Fruit fly (Drosophila melanogaster): ENCODE results near the gene Hcf.

Hcf gene

dm6 chr4:406843-407242, 47.1 kb downstream of the Hcf start (continued):
- no peak for TF ChIP-seq CG16779 (GFP tag; IDR thresholded peaks at IDR 0.05)
- TF ChIP-seq lilli (GFP tag; optimal IDR thresholded peaks at IDR 0.05) = peak; percentile 24
- no peak for TF ChIP-seq CG5180 (GFP tag; optimal IDR thresholded peaks at IDR 0.05)
- TF ChIP-seq Sry-β (GFP tag; optimal IDR thresholded peaks at IDR 0.05) = no peak
- no peak for TF ChIP-seq disco-r (GFP tag; optimal IDR thresholded peaks at IDR 0.05)
- TF ChIP-seq CG3838 (GFP tag; optimal IDR thresholded peaks at IDR 0.05) = no peak
- no peak for TF ChIP-seq CG14667 (GFP tag; IDR thresholded peaks at IDR 0.05)
- no peak for TF ChIP-seq CG5953 (GFP tag; IDR thresholded peaks at IDR 0.05)
- TF ChIP-seq CG11695 (GFP tag; IDR thresholded peaks at IDR 0.05) = no peak
- TF ChIP-seq Sox100B (GFP tag; optimal IDR thresholded peaks at IDR 0.05) = no peak
- no peak for TF ChIP-seq GATAe (GFP tag; conservative IDR thresholded peaks at IDR 0.05)
- no peak for TF ChIP-seq sna (GFP tag; IDR thresholded peaks at IDR 0.05; ENCODE audit: partially characterized antibody)
- TF ChIP-seq CG12219 (GFP tag; optimal IDR thresholded peaks at IDR 0.05) = no peak
- no peak for TF ChIP-seq zfh2 (GFP tag; optimal IDR thresholded peaks at IDR 0.05)
- peak; percentile 40 for TF ChIP-seq Hr3 (GFP tag; optimal IDR thresholded peaks at IDR 0.05)
- TF ChIP-seq Side (GFP tag; optimal IDR thresholded peaks at IDR 0.05) = peak; percentile 4
- no peak for TF ChIP-seq CG30431 (GFP tag; optimal IDR thresholded peaks at IDR 0.05)
- peak; percentile 56 for TF ChIP-seq Lhr (GFP tag; optimal IDR thresholded peaks at IDR 0.05)
- no peak for TF ChIP-seq TFAM (GFP tag; optimal IDR thresholded peaks at IDR 0.05)
- TF ChIP-seq Ssrp (tag; optimal IDR thresholded peaks at IDR 0.05) = no peak
- no peak for TF ChIP-seq ranshi (GFP tag; IDR thresholded peaks at IDR 0.05)
- TF ChIP-seq gcm (GFP tag; optimal IDR thresholded peaks at IDR 0.05) = no peak
- TF ChIP-seq sob (GFP tag; IDR thresholded peaks at IDR 0.05) = peak; percentile 45; the same call in 1 of the 2 replicates
- TF ChIP-seq inv (GFP tag; IDR thresholded peaks at IDR 0.05; ENCODE audit: partially characterized antibody) = no peak
- no peak for TF ChIP-seq tgo (GFP tag; IDR thresholded peaks at IDR 0.05)
- TF ChIP-seq Sox102F (GFP tag; optimal IDR thresholded peaks at IDR 0.05) = no peak
- no peak for TF ChIP-seq MBD-R2 (GFP tag; IDR thresholded peaks at IDR 0.05)
- TF ChIP-seq CG11398 (GFP tag; optimal IDR thresholded peaks at IDR 0.05) = no peak
- no peak for TF ChIP-seq B-H1 (GFP tag; IDR thresholded peaks at IDR 0.05)
- no peak for TF ChIP-seq CG9727 (GFP tag; optimal IDR thresholded peaks at IDR 0.05)
- TF ChIP-seq NC2β (GFP tag; optimal IDR thresholded peaks at IDR 0.05) = peak; percentile 62
- no peak for TF ChIP-seq ro (GFP tag; IDR thresholded peaks at IDR 0.05)
- TF ChIP-seq esg (GFP tag; conservative IDR thresholded peaks at IDR 0.05) = no peak
- no peak for TF ChIP-seq dati (GFP tag; IDR thresholded peaks at IDR 0.05)
- peak; percentile 9 for TF ChIP-seq CG16863 (GFP tag; optimal IDR thresholded peaks at IDR 0.05)
- TF ChIP-seq emc (GFP tag; optimal IDR thresholded peaks at IDR 0.05) = no peak
- no peak for TF ChIP-seq abd-A (tag; optimal IDR thresholded peaks at IDR 0.05)
- no peak for TF ChIP-seq CG10321 (GFP tag; IDR thresholded peaks at IDR 0.05)
- peak; percentile 60 for TF ChIP-seq az2 (GFP tag; optimal IDR thresholded peaks at IDR 0.05)
- 0 out of 2 replicates have a peak, but pooled peaks have one; percentile 22 for TF ChIP-seq Adf1 (GFP tag; IDR thresholded peaks at IDR 0.05)
- no peak for TF ChIP-seq gce (GFP tag; IDR thresholded peaks at IDR 0.05)
- no peak for TF ChIP-seq CG10431 (GFP tag; optimal IDR thresholded peaks at IDR 0.05)
- TF ChIP-seq CG12942 (GFP tag; optimal IDR thresholded peaks at IDR 0.05) = no peak
- TF ChIP-seq ind (GFP tag; optimal IDR thresholded peaks at IDR 0.05) = peak; percentile 22
- peak; percentile 24 for TF ChIP-seq Jarid2 (GFP tag; optimal IDR thresholded peaks at IDR 0.05)
- no peak for TF ChIP-seq CG18011 (GFP tag; optimal IDR thresholded peaks at IDR 0.05)
- TF ChIP-seq vvl (GFP tag; IDR thresholded peaks at IDR 0.05) = peak; percentile 80
- TF ChIP-seq Nf-YA (GFP tag; IDR thresholded peaks at IDR 0.05) = no peak
- peak; percentile 84 for TF ChIP-seq Med (GFP tag)
- TF ChIP-seq CG8388 (GFP tag; optimal IDR thresholded peaks at IDR 0.05) = peak; percentile 16
- TF ChIP-seq bigmax (GFP tag; optimal IDR thresholded peaks at IDR 0.05) = no peak
- no peak; the same call in 2 of the 3 replicates for TF ChIP-seq Aef1 (GFP tag; IDR thresholded peaks at IDR 0.05)
- TF ChIP-seq dm (GFP tag; optimal IDR thresholded peaks at IDR 0.05) = no peak
